Worm (Caenorhabditis elegans) whole organism, L4 larva: ENCODE data around the gene hil-2.

Experiments used
- F10B5.3 ChIP-seq: sonication (generic microtip); optimal IDR thresholded peaks from 2 replicates; lab custom pipeline; 2016; ENCODE audit warnings: mild to moderate bottlenecking, missing genetic modification characterization, missing compliant biosample characterization
- R02D3.7 ChIP-seq: fragments of 150-350 bp; sonication (generic microtip); optimal IDR thresholded peaks from 3 replicates; lab custom pipeline; 2014; ENCODE audit warnings: missing biosample characterization, missing genetic modification characterization
- T20F7.1 ChIP-seq: fragments of 200-800 bp; sonication (Bioruptor generic); optimal IDR thresholded peaks from 2 replicates; lab custom pipeline; 2018; ENCODE audit warnings: mild to moderate bottlenecking, missing genetic modification characterization, missing compliant biosample characterization
- T26A8.4 ChIP-seq: fragments of 200-800 bp; sonication (Bioruptor generic); IDR thresholded peaks from 2 replicates; pipeline ENCODE4 v1.3.6; 2022; ENCODE audit warnings: missing genetic modification characterization, missing compliant biosample characterization
- Y105C5A.15 ChIP-seq: fragments of 200-800 bp; sonication (Bioruptor generic); IDR thresholded peaks from 2 replicates; pipeline ENCODE4 v1.3.6; 2022; ENCODE audit warnings: missing genetic modification characterization, missing compliant biosample characterization
- Y75B8A.6 ChIP-seq: fragments of 200-800 bp; sonication (Bioruptor generic); IDR thresholded peaks from 2 replicates; pipeline ENCODE4 v1.3.6; 2022; ENCODE audit warnings: missing genetic modification reagents, missing genetic modification characterization, missing compliant biosample characterization
- ZK546.5 ChIP-seq, 2 experiments: sonication (generic microtip); optimal IDR thresholded peaks; 2 replicates each; lab custom pipeline; 2017; ENCODE audit warnings: missing biosample characterization in 2 of 2, missing genetic modification characterization in 2 of 2
- arid-1 ChIP-seq: fragments of 200-800 bp; sonication (Bioruptor generic); conservative IDR thresholded peaks from 2 replicates; pipeline ENCODE4 v1.3.6; 2022; ENCODE audit warnings: missing genetic modification reagents, missing genetic modification characterization, missing compliant biosample characterization
- ceh-20 ChIP-seq: fragments of 200-800 bp; sonication (Bioruptor generic); IDR thresholded peaks from 2 replicates; pipeline ENCODE4 v1.3.6; 2022; ENCODE audit warnings: missing genetic modification reagents, missing genetic modification characterization, missing compliant biosample characterization
- ceh-44 ChIP-seq: fragments of 200-800 bp; sonication (Bioruptor generic); IDR thresholded peaks from 2 replicates; pipeline ENCODE4 v1.3.6; 2022; ENCODE audit warnings: missing genetic modification reagents, missing genetic modification characterization, missing compliant biosample characterization
- ceh-62 ChIP-seq: sonication (generic microtip); optimal IDR thresholded peaks from 2 replicates; lab custom pipeline; 2017; ENCODE audit warnings: missing biosample characterization, missing genetic modification characterization
- ces-1 ChIP-seq: fragments of 150-350 bp; sonication (generic microtip); optimal IDR thresholded peaks from 4 replicates; lab custom pipeline; 2014; ENCODE audit warnings: missing biosample characterization, missing genetic modification reagents, missing genetic modification characterization
- cey-2 ChIP-seq: sonication (generic microtip); optimal IDR thresholded peaks from 3 replicates; lab custom pipeline; 2017; ENCODE audit warnings: missing genetic modification characterization, mild to moderate bottlenecking, missing compliant biosample characterization, antibody characterized with exemption, borderline replicate concordance; ENCODE audit not compliant: insufficient read depth
- ctbp-1 ChIP-seq: fragments of 200-800 bp; sonication (Bioruptor generic); IDR thresholded peaks from 2 replicates; pipeline ENCODE4 v1.3.6; 2022; ENCODE audit warnings: missing genetic modification reagents, missing genetic modification characterization, missing compliant biosample characterization
- daf-8 ChIP-seq: fragments of 200-800 bp; sonication (Bioruptor generic); IDR thresholded peaks from 2 replicates; pipeline ENCODE4 v1.3.6; 2022; ENCODE audit warnings: missing genetic modification characterization, missing compliant biosample characterization
- dmd-8 ChIP-seq: fragments of 200-800 bp; sonication (Bioruptor generic); IDR thresholded peaks from 2 replicates; pipeline ENCODE4 v1.3.6; 2022; ENCODE audit warnings: missing genetic modification characterization, missing compliant biosample characterization
- dmd-9 ChIP-seq: fragments of 200-800 bp; sonication (Bioruptor generic); IDR thresholded peaks from 2 replicates; pipeline ENCODE4 v1.3.6; 2022; ENCODE audit warnings: missing genetic modification reagents, missing genetic modification characterization, missing compliant biosample characterization
- duxl-1 ChIP-seq: sonication (generic microtip); optimal IDR thresholded peaks from 2 replicates; lab custom pipeline; 2016; ENCODE audit warnings: mild to moderate bottlenecking, missing genetic modification characterization, moderate library complexity, missing compliant biosample characterization; ENCODE audit not compliant: poor library complexity
- egl-43 ChIP-seq: fragments of 200-800 bp; sonication (Bioruptor generic); IDR thresholded peaks from 2 replicates; pipeline ENCODE4 v1.3.6; 2022; ENCODE audit warnings: missing genetic modification reagents, missing genetic modification characterization, missing compliant biosample characterization
- gei-8 ChIP-seq: fragments of 200-800 bp; sonication (Bioruptor generic); optimal IDR thresholded peaks from 2 replicates; lab custom pipeline; 2018; ENCODE audit warnings: mild to moderate bottlenecking, missing genetic modification characterization, missing compliant biosample characterization
- hlh-11 ChIP-seq: fragments of 200-800 bp; sonication (Bioruptor generic); optimal IDR thresholded peaks from 2 replicates; lab custom pipeline; 2018; ENCODE audit warnings: mild to moderate bottlenecking, missing genetic modification characterization, missing compliant biosample characterization
- hlh-30 ChIP-seq: sonication (generic microtip); optimal IDR thresholded peaks from 2 replicates; lab custom pipeline; 2017; ENCODE audit warnings: antibody characterized with exemption, mild to moderate bottlenecking, missing genetic modification characterization, missing compliant biosample characterization; ENCODE audit not compliant: insufficient read depth
- jun-1 ChIP-seq: fragments of 150-350 bp; optimal IDR thresholded peaks from 2 replicates; lab custom pipeline; 2014; ENCODE audit warnings: missing biosample characterization, missing genetic modification reagents, missing genetic modification characterization
- lim-7 ChIP-seq: fragments of 200-800 bp; sonication (Bioruptor generic); IDR thresholded peaks from 2 replicates; pipeline ENCODE4 v1.3.6; 2022; ENCODE audit warnings: missing genetic modification characterization, missing compliant biosample characterization
- lin-39 ChIP-seq: fragments of 150-350 bp; optimal IDR thresholded peaks from 2 replicates; lab custom pipeline; 2014; ENCODE audit warnings: missing biosample characterization, missing genetic modification reagents, missing genetic modification characterization
- madf-9 ChIP-seq: fragments of 200-800 bp; sonication (Bioruptor generic); conservative IDR thresholded peaks from 2 replicates; pipeline ENCODE4 v1.3.6; 2022; ENCODE audit warnings: missing genetic modification reagents, missing genetic modification characterization, missing compliant biosample characterization
- mes-2 ChIP-seq: sonication (generic microtip); optimal IDR thresholded peaks from 2 replicates; lab custom pipeline; 2016; ENCODE audit warnings: missing genotype, mild to moderate bottlenecking, missing genetic modification characterization, missing compliant biosample characterization; ENCODE audit not compliant: poor library complexity, severe bottlenecking
- mxl-3 ChIP-seq: fragments of 200-800 bp; sonication (Bioruptor generic); optimal IDR thresholded peaks from 2 replicates; lab custom pipeline; 2018; ENCODE audit warnings: mild to moderate bottlenecking, missing genetic modification characterization, missing compliant biosample characterization
- nhr-237 ChIP-seq: sonication (generic microtip); optimal IDR thresholded peaks from 2 replicates; lab custom pipeline; 2017; ENCODE audit warnings: missing biosample characterization, missing genetic modification characterization
- nhr-25 ChIP-seq: sonication (generic microtip); optimal IDR thresholded peaks from 2 replicates; lab custom pipeline; 2017; ENCODE audit warnings: missing genetic modification characterization, mild to moderate bottlenecking, missing compliant biosample characterization, antibody characterized with exemption, moderate library complexity, borderline replicate concordance; ENCODE audit not compliant: insufficient read depth
- nhr-42 ChIP-seq: fragments of 200-800 bp; sonication (Bioruptor generic); IDR thresholded peaks from 2 replicates; pipeline ENCODE4 v1.3.6; 2022; ENCODE audit warnings: missing genetic modification characterization, missing compliant biosample characterization
- nhr-6 ChIP-seq: fragments of 150-350 bp; optimal IDR thresholded peaks from 2 replicates; lab custom pipeline; 2014; ENCODE audit warnings: missing biosample characterization, missing genetic modification characterization
- pha-4 ChIP-seq, 2 experiments: fragments of 150-350 bp in 1 of 2; fragments of 200-800 bp in 1 of 2; sonication (Bioruptor generic) in 1 of 2; IDR thresholded peaks in 1 of 2; optimal IDR thresholded peaks in 1 of 2; 2 replicates each; pipeline versions ENCODE4 v1.3.6 to Lab custom; 2014 to 2022; ENCODE audit warnings: missing genetic modification characterization in 2 of 2, missing genetic modification reagents in 2 of 2, missing biosample characterization in 1 of 2, missing compliant biosample characterization in 1 of 2
- php-3 ChIP-seq: fragments of 200-800 bp; sonication (Bioruptor generic); IDR thresholded peaks from 2 replicates; pipeline ENCODE4 v1.3.6; 2022; ENCODE audit warnings: missing genetic modification reagents, missing genetic modification characterization, missing compliant biosample characterization
- pqm-1 ChIP-seq: sonication (generic microtip); optimal IDR thresholded peaks from 2 replicates; lab custom pipeline; 2017; ENCODE audit warnings: missing biosample characterization, missing genetic modification characterization
- rbr-2 ChIP-seq: sonication (generic microtip); optimal IDR thresholded peaks from 2 replicates; lab custom pipeline; 2016; ENCODE audit warnings: missing genotype, missing genetic modification characterization, missing compliant biosample characterization
- saeg-2 ChIP-seq: fragments of 200-800 bp; sonication (Bioruptor generic); IDR thresholded peaks from 2 replicates; pipeline ENCODE4 v1.3.6; 2022; ENCODE audit warnings: missing genetic modification reagents, missing genetic modification characterization, missing compliant biosample characterization
- sdz-12 ChIP-seq: fragments of 200-800 bp; sonication (Bioruptor generic); optimal IDR thresholded peaks from 2 replicates; lab custom pipeline; 2018; ENCODE audit warnings: mild to moderate bottlenecking, missing genetic modification characterization, missing compliant biosample characterization
- set-16 ChIP-seq: fragments of 200-800 bp; sonication (Bioruptor generic); IDR thresholded peaks from 2 replicates; pipeline ENCODE4 v1.3.6; 2022; ENCODE audit warnings: missing genetic modification reagents, missing genetic modification characterization, missing compliant biosample characterization
- snpc-4 ChIP-seq: fragments of 150-350 bp; optimal IDR thresholded peaks from 2 replicates; lab custom pipeline; 2014; ENCODE audit warnings: missing biosample characterization, missing genetic modification characterization
- unc-130 ChIP-seq: sonication (generic microtip); optimal IDR thresholded peaks from 2 replicates; lab custom pipeline; 2016; ENCODE audit warnings: missing genetic modification reagents, missing genetic modification characterization, missing compliant biosample characterization
- unc-39 ChIP-seq: sonication (generic microtip); optimal IDR thresholded peaks from 2 replicates; lab custom pipeline; 2017; ENCODE audit warnings: missing biosample characterization, missing genetic modification characterization
- unc-62 ChIP-seq, 3 experiments: fragments of 150-350 bp in 1 of 3; sonication (generic microtip); optimal IDR thresholded peaks in 2 of 3; peaks in 1 of 3; 1 replicate in 1 of 3; 2 replicates in 2 of 3; lab custom pipeline; 2014 to 2017; ENCODE audit warnings: missing biosample characterization in 3 of 3, missing genetic modification characterization in 3 of 3, missing genetic modification reagents in 3 of 3, missing genotype in 1 of 3
- vab-7 ChIP-seq: fragments of 200-800 bp; sonication (Bioruptor generic); IDR thresholded peaks from 2 replicates; pipeline ENCODE4 v1.3.6; 2022; ENCODE audit warnings: missing genetic modification reagents, missing genetic modification characterization, missing compliant biosample characterization
- zag-1 ChIP-seq: fragments of 150-350 bp; optimal IDR thresholded peaks from 2 replicates; lab custom pipeline; 2014; ENCODE audit warnings: missing biosample characterization, missing genetic modification characterization
- zfp-2 ChIP-seq: sonication (generic microtip); optimal IDR thresholded peaks from 2 replicates; lab custom pipeline; 2016; ENCODE audit warnings: mild to moderate bottlenecking, missing genetic modification characterization, missing compliant biosample characterization
- zfp-3 ChIP-seq: fragments of 200-800 bp; sonication (Bioruptor generic); conservative IDR thresholded peaks from 2 replicates; pipeline ENCODE4 v1.3.6; 2022; ENCODE audit warnings: missing genetic modification reagents, missing genetic modification characterization, missing compliant biosample characterization
- zip-11 ChIP-seq: fragments of 200-800 bp; sonication (Bioruptor generic); IDR thresholded peaks from 2 replicates; pipeline ENCODE4 v1.3.6; 2022; ENCODE audit warnings: missing genetic modification characterization, missing compliant biosample characterization
- zip-2 ChIP-seq: fragments of 150-350 bp; optimal IDR thresholded peaks from 2 replicates; lab custom pipeline; 2014; ENCODE audit warnings: missing biosample characterization, missing genetic modification characterization

The hil-2 gene

DNA sequence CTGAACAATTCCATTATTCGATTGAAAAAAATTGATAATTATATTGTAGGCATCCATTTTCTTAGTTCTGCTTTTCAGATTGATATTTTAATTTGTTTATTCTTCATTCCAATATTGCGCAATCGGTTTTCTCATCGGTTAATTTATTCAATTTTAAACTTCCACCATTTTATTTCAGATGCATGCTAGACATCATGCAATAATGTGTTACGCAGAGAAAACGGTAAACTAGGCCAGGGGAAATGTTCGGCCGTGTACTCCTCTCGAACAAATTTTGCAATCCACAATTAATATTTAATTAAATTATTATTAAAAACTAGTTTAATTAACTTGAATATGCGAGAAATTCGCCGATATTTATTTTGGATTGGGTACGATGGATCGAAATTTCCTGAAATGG, 27.6 kb downstream of the hil-2 start, which contains the start of gene Y73B6BL.29 (continued):
- peak; percentile 78 for TF ChIP-seq rbr-2 (tag; lab: Kevin White, UChicago)
- no peak for TF ChIP-seq lin-39 (tag; lab: Kevin White, UChicago)
- TF ChIP-seq zfp-3 (GFP tag; lab: Robert Waterston, UW), result no peak; the same call in 1 of the 2 replicates
- TF ChIP-seq egl-43 (GFP tag; lab: Robert Waterston, UW), result no peak
- no peak for TF ChIP-seq unc-39 (tag; lab: Kevin White, UChicago)
- peak; percentile 72 for TF ChIP-seq zip-2 (tag; lab: Kevin White, UChicago)
- peak; percentile 86 for TF ChIP-seq madf-9 (GFP tag; lab: Robert Waterston, UW)
- no peak for TF ChIP-seq ceh-20
- peak; percentile 77 for TF ChIP-seq T26A8.4
- peak; percentile 100 for TF ChIP-seq mes-2 (tag; lab: Kevin White, UChicago)
- TF ChIP-seq dmd-9 (GFP tag; lab: Robert Waterston, UW), result peak; percentile 82
- TF ChIP-seq mxl-3 (GFP tag; lab: Kevin White, UChicago), result peak; percentile 51
- TF ChIP-seq unc-62 (GFP tag; optimal IDR thresholded peaks at IDR 0.05 in 1 of 2; lab: Kevin White, UChicago), result no peak
- no peak for TF ChIP-seq unc-62 (tag; optimal IDR thresholded peaks at IDR 0.05; lab: Kevin White, UChicago)
- TF ChIP-seq set-16 (GFP tag; lab: Robert Waterston, UW), result no peak
- TF ChIP-seq R02D3.7, result no peak
- no peak for TF ChIP-seq php-3
- TF ChIP-seq lim-7 (GFP tag; lab: Robert Waterston, UW), result no peak
- TF ChIP-seq dmd-8 (GFP tag; lab: Robert Waterston, UW), result no peak
- peak; percentile 68 for TF ChIP-seq hlh-30 (tag; lab: Kevin White, UChicago)
- TF ChIP-seq daf-8, result no peak
- no peak for TF ChIP-seq snpc-4 (tag; lab: Kevin White, UChicago)
- TF ChIP-seq zag-1 (tag; lab: Kevin White, UChicago), result no peak
- TF ChIP-seq Y105C5A.15 (GFP tag; lab: Robert Waterston, UW), result no peak
- TF ChIP-seq saeg-2, result no peak
- peak; percentile 51; the same call in 1 of the 2 replicates for TF ChIP-seq ctbp-1 (GFP tag; lab: Robert Waterston, UW)
- no peak for TF ChIP-seq nhr-42 (GFP tag; lab: Robert Waterston, UW)
- TF ChIP-seq cey-2, result no peak
- no peak for TF ChIP-seq ceh-62 (tag; lab: Kevin White, UChicago)
- no peak for TF ChIP-seq nhr-25 (tag; lab: Kevin White, UChicago)
- peak; percentile 78; the same call in 1 of the 2 replicates for TF ChIP-seq pha-4 (GFP tag; IDR thresholded peaks at IDR 0.05; lab: Robert Waterston, UW)
- TF ChIP-seq pha-4 (tag; optimal IDR thresholded peaks at IDR 0.05; lab: Kevin White, UChicago), result peak; percentile 14
- TF ChIP-seq sdz-12 (GFP tag; lab: Kevin White, UChicago), result peak; percentile 90
- peak; percentile 54 for TF ChIP-seq F10B5.3 (tag; lab: Kevin White, UChicago)
- no peak for TF ChIP-seq Y75B8A.6 (GFP tag; lab: Robert Waterston, UW)
- TF ChIP-seq jun-1, result no peak
- peak; percentile 88 for TF ChIP-seq zfp-2
- TF ChIP-seq ZK546.5 (tag; optimal IDR thresholded peaks at IDR 0.05; lab: Kevin White, UChicago), result peak; percentile 43 to 51
- TF ChIP-seq hlh-11 (tag; lab: Kevin White, UChicago), result peak; percentile 71
- TF ChIP-seq arid-1 (GFP tag; lab: Robert Waterston, UW), result peak; percentile 72
- no peak for TF ChIP-seq zip-11 (GFP tag; lab: Robert Waterston, UW)
- TF ChIP-seq pqm-1 (tag; lab: Kevin White, UChicago), result no peak
- no peak for TF ChIP-seq nhr-237 (tag; lab: Kevin White, UChicago)
- TF ChIP-seq ceh-44 (GFP tag; lab: Robert Waterston, UW), result peak; percentile 93
- peak; percentile 15 for TF ChIP-seq ces-1 (GFP tag; lab: Kevin White, UChicago)
- TF ChIP-seq T20F7.1, result peak; percentile 71
- TF ChIP-seq duxl-1 (tag; lab: Kevin White, UChicago), result peak; percentile 94
- TF ChIP-seq gei-8 (GFP tag; lab: Kevin White, UChicago), result no peak
- 0 out of 2 replicates have a peak, but pooled peaks have one; percentile 22 for TF ChIP-seq vab-7 (GFP tag; lab: Robert Waterston, UW)
- peak; percentile 95 for TF ChIP-seq unc-130 (GFP tag; lab: Kevin White, UChicago)
- TF ChIP-seq nhr-6, result peak; percentile 96
